Worm (Caenorhabditis elegans): Measurements from ENCODE around the gene srg-62.

Gene srg-62

ce11 chrV:2713532-2713931, 28.7 kb downstream of the srg-62 start, which contains the start of gene srt-28:
TSS of gene srt-28 (minus strand) at chrV:2713632.
- TF ChIP-seq egl-13 (tag; optimal IDR thresholded peaks at IDR 0.05) (no peak), pax-3 (tag; optimal IDR thresholded peaks at IDR 0.05) (peak; percentile 18)

- TF ChIP-seq elt-2 (tag; optimal IDR thresholded peaks at IDR 0.05) (peak; percentile 63), ceh-63 (GFP tag; optimal IDR thresholded peaks at IDR 0.05) (no peak), lin-13 (GFP tag; optimal IDR thresholded peaks at IDR 0.05) (no peak), mef-2 (tag; optimal IDR thresholded peaks at IDR 0.05) (no peak), mep-1 (tag; optimal IDR thresholded peaks at IDR 0.05) (no peak), nhr-76 (tag; optimal IDR thresholded peaks at IDR 0.05) (no peak), lir-3 (tag; optimal IDR thresholded peaks at IDR 0.05; ENCODE audit: poor library complexity) (no peak), elt-3 (tag; optimal IDR thresholded peaks at IDR 0.05) (no peak), hpl-2 (GFP tag; optimal IDR thresholded peaks at IDR 0.05) (no peak), lin-35 (GFP tag; optimal IDR thresholded peaks at IDR 0.05) (peak in 1 of 2 experiments; percentile 11), C34B4.2 (tag; optimal IDR thresholded peaks at IDR 0.05) (no peak)
These were observed 30.8 kb downstream of the srg-62 start, which contains the start of gene C24B9.3 for ce11 chrV:2711429-2711828. TSS of gene C24B9.3 (minus strand) at chrV:2711599.

DNA sequence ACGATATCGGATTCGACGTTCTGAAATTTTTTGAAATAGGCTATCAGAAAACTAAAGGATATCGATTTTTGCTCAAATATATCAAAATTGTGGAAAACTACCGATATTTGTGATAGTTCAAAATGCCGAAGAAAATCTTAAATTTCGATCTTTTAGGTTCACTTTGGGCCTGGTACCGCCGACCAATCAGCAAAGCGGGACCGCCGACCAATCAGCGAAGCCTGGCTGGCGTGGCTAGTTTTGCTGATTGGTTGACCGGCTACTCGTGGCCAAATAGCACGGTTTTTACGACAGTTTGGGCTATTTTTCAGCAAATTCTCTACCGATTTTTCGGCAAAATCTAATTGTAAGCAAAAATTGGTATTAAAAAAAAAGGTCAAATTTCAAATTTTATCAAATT, 32.0 kb downstream of the srg-62 start:
- no peak for TF ChIP-seq blmp-1 (tag; optimal IDR thresholded peaks at IDR 0.05)
- TF ChIP-seq elt-3 (tag; optimal IDR thresholded peaks at IDR 0.05): no peak
- no peak for TF ChIP-seq tbx-2 (tag; optimal IDR thresholded peaks at IDR 0.05)
- no peak for TF ChIP-seq pax-3 (tag; optimal IDR thresholded peaks at IDR 0.05)
- no peak for TF ChIP-seq egl-27 (tag; optimal IDR thresholded peaks at IDR 0.05)
- TF ChIP-seq elt-2 (tag; optimal IDR thresholded peaks at IDR 0.05): no peak
- TF ChIP-seq sptf-1 (tag; optimal IDR thresholded peaks at IDR 0.05): no peak
- no peak for TF ChIP-seq nhr-47 (tag; optimal IDR thresholded peaks at IDR 0.05)

DNA sequence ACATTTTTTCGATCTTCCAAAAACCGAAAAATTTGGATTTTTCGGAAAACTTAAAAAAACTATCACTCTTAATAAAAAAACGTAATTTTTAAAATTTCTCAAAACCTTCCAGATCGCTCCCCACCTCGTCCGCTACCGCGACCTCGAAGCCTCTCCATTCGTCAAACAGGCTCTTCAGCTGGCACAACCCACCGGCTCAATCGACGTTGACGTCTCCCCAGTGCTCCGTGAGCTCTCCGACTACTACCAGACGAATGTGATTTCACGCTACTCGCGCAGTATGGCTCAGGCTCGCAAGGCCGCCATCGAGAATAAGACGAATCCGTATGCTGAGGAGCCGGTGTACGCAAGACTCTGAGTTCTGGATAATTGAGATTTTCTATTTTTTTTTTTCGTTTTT, 35.8 kb downstream of the srg-62 start:
- TF ChIP-seq tbx-2 (tag; optimal IDR thresholded peaks at IDR 0.05) (no peak), efl-1 (optimal IDR thresholded peaks at IDR 0.05) (no peak), efl-1 (GFP tag; optimal IDR thresholded peaks at IDR 0.05 in 1 of 2) (peak in 1 of 2 experiments; percentile 71)

ce11 chrV:2703299-2703698, 38.9 kb downstream of the srg-62 start:
- TF ChIP-seq nhr-20 (tag; optimal IDR thresholded peaks at IDR 0.05) (no peak), ama-1 (optimal IDR thresholded peaks at IDR 0.05) (no peak), nhr-71 (tag; optimal IDR thresholded peaks at IDR 0.05) (no peak), skn-1 (tag; optimal IDR thresholded peaks at IDR 0.05) (no peak), pag-3 (tag; optimal IDR thresholded peaks at IDR 0.05; ENCODE audit: borderline replicate concordance, insufficient read depth) (no peak)

- TF ChIP-seq nhr-76 (tag; optimal IDR thresholded peaks at IDR 0.05) (no peak), ztf-4 (tag; optimal IDR thresholded peaks at IDR 0.05) (no peak), hpl-2 (GFP tag; optimal IDR thresholded peaks at IDR 0.05) (no peak), sptf-1 (tag; optimal IDR thresholded peaks at IDR 0.05) (no peak), ceh-8 (GFP tag; optimal IDR thresholded peaks at IDR 0.05) (no peak), pqm-1 (tag; optimal IDR thresholded peaks at IDR 0.05) (no peak), aha-1 (tag; optimal IDR thresholded peaks at IDR 0.05) (no peak), alr-1 (tag; optimal IDR thresholded peaks at IDR 0.05; ENCODE audit: borderline replicate concordance) (no peak), zag-1 (tag; optimal IDR thresholded peaks at IDR 0.05) (no peak), skn-1 (tag; optimal IDR thresholded peaks at IDR 0.05) (no peak), C16A3.4 (tag; optimal IDR thresholded peaks at IDR 0.05) (no peak), nhr-77 (tag; optimal IDR thresholded peaks at IDR 0.05) (no peak), grh-1 (GFP tag; IDR thresholded peaks at IDR 0.05) (no peak), hlh-17 (GFP tag; optimal IDR thresholded peaks at IDR 0.05; ENCODE audit: borderline replicate concordance) (no peak), Y116A8C.19 (tag; optimal IDR thresholded peaks at IDR 0.05; ENCODE audit: borderline replicate concordance) (no peak), nhr-85 (tag) (no peak), dsc-1 (tag; optimal IDR thresholded peaks at IDR 0.05) (no peak), mef-2 (tag; optimal IDR thresholded peaks at IDR 0.05) (no peak), unc-30 (tag; optimal IDR thresholded peaks at IDR 0.05) (no peak), rnt-1 (tag; optimal IDR thresholded peaks at IDR 0.05) (no peak)
These were observed 39.3 kb downstream of the srg-62 start for ce11 chrV:2702883-2703282.
